Fruit fly (Drosophila melanogaster): ENCODE results near the gene CG44139.

The CG44139 gene

dm6 chr2L:2430251-2430650 is 5.7 kb downstream of the CG44139 start:
- no peak for TF ChIP-seq dsf (GFP tag; optimal IDR thresholded peaks at IDR 0.05; ENCODE audit: borderline replicate concordance)
- no peak for TF ChIP-seq CrebA (GFP tag; optimal IDR thresholded peaks at IDR 0.05; ENCODE audit: borderline replicate concordance)
- no peak for TF ChIP-seq psq (GFP tag; optimal IDR thresholded peaks at IDR 0.05)
- no peak for TF ChIP-seq Dif (GFP tag; optimal IDR thresholded peaks at IDR 0.05; ENCODE audit: partially characterized antibody)
- no peak for TF ChIP-seq HLH106 (tag; optimal IDR thresholded peaks at IDR 0.05)
- no peak for TF ChIP-seq Mio (GFP tag; optimal IDR thresholded peaks at IDR 0.05)
- TF ChIP-seq Rel (GFP tag; optimal IDR thresholded peaks at IDR 0.05): no peak
- TF ChIP-seq Rel (tag; optimal IDR thresholded peaks at IDR 0.05): no peak
- TF ChIP-seq woc (GFP tag; optimal IDR thresholded peaks at IDR 0.05): no peak
- no peak for TF ChIP-seq fru (GFP tag; optimal IDR thresholded peaks at IDR 0.05)
- TF ChIP-seq ey (GFP tag; optimal IDR thresholded peaks at IDR 0.05): no peak

- TF ChIP-seq tai (GFP tag; optimal IDR thresholded peaks at IDR 0.05): no peak
- TF ChIP-seq Myc (optimal IDR thresholded peaks at IDR 0.05): no peak
- no peak for TF ChIP-seq dsf (GFP tag; optimal IDR thresholded peaks at IDR 0.05; ENCODE audit: borderline replicate concordance)
- TF ChIP-seq HLH106 (tag; optimal IDR thresholded peaks at IDR 0.05): peak; percentile 50
- no peak for TF ChIP-seq Vsx2 (GFP tag; optimal IDR thresholded peaks at IDR 0.05; ENCODE audit: partially characterized antibody)
- no peak for TF ChIP-seq brk (GFP tag; optimal IDR thresholded peaks at IDR 0.05)
- TF ChIP-seq pan (optimal IDR thresholded peaks at IDR 0.05): no peak
- no peak for TF ChIP-seq rgr (GFP tag; optimal IDR thresholded peaks at IDR 0.05)
- TF ChIP-seq Dfd (GFP tag; optimal IDR thresholded peaks at IDR 0.05): no peak
- no peak for TF ChIP-seq dl (GFP tag; optimal IDR thresholded peaks at IDR 0.05; ENCODE audit: insufficient read depth in 1 of 2, partially characterized antibody in 2 of 2)
- no peak for TF ChIP-seq Hr83 (GFP tag; optimal IDR thresholded peaks at IDR 0.05; ENCODE audit: poor library complexity, severe bottlenecking)
- no peak for TF ChIP-seq jim (GFP tag; optimal IDR thresholded peaks at IDR 0.05)
- no peak for TF ChIP-seq GATAd (GFP tag; optimal IDR thresholded peaks at IDR 0.05)
- TF ChIP-seq h (GFP tag; optimal IDR thresholded peaks at IDR 0.05): no peak
- TF ChIP-seq CrebA (GFP tag; optimal IDR thresholded peaks at IDR 0.05; ENCODE audit: borderline replicate concordance): no peak
- TF ChIP-seq Rel (GFP tag; optimal IDR thresholded peaks at IDR 0.05): no peak
- TF ChIP-seq Rel (tag; optimal IDR thresholded peaks at IDR 0.05): peak; percentile 22
- TF ChIP-seq sv (GFP tag; optimal IDR thresholded peaks at IDR 0.05): no peak
- no peak for TF ChIP-seq N (GFP tag; optimal IDR thresholded peaks at IDR 0.05)
- no peak for TF ChIP-seq fru (GFP tag; optimal IDR thresholded peaks at IDR 0.05)
- TF ChIP-seq br (GFP tag; optimal IDR thresholded peaks at IDR 0.05): peak; percentile 4
- no peak for TF ChIP-seq foxo (GFP tag; optimal IDR thresholded peaks at IDR 0.05)
- TF ChIP-seq ey (GFP tag; optimal IDR thresholded peaks at IDR 0.05): no peak
- no peak for TF ChIP-seq usp (GFP tag; optimal IDR thresholded peaks at IDR 0.05)
- TF ChIP-seq Hr78 (GFP tag; optimal IDR thresholded peaks at IDR 0.05): no peak
- TF ChIP-seq Dif (GFP tag; optimal IDR thresholded peaks at IDR 0.05; ENCODE audit: partially characterized antibody): no peak
- TF ChIP-seq CG9705 (GFP tag; optimal IDR thresholded peaks at IDR 0.05): no peak
- peak; percentile 17 for TF ChIP-seq OdsH (GFP tag; optimal IDR thresholded peaks at IDR 0.05)
- no peak for TF ChIP-seq Mio (GFP tag; optimal IDR thresholded peaks at IDR 0.05)
- TF ChIP-seq CG32264 (GFP tag; optimal IDR thresholded peaks at IDR 0.05): no peak
- TF ChIP-seq Sp1 (GFP tag; optimal IDR thresholded peaks at IDR 0.05): peak; percentile 52
- no peak for TF ChIP-seq sage (GFP tag; optimal IDR thresholded peaks at IDR 0.05)
- TF ChIP-seq Jra (GFP tag; optimal IDR thresholded peaks at IDR 0.05): no peak
- no peak for TF ChIP-seq Abd-B (GFP tag; optimal IDR thresholded peaks at IDR 0.05)
- TF ChIP-seq dmrt93B (GFP tag; optimal IDR thresholded peaks at IDR 0.05): no peak
- TF ChIP-seq lola (GFP tag; optimal IDR thresholded peaks at IDR 0.05): no peak
- TF ChIP-seq Hnf4 (GFP tag; optimal IDR thresholded peaks at IDR 0.05): no peak
Observed at dm6 chr2L:2432809-2433493, 8.4 kb downstream of the CG44139 start.

Measured in whole organism, wandering third instar larva.